Fruit fly (Drosophila melanogaster) whole organism, larva: ENCODE measurements around the gene CG13700.

Source experiments
- noc ChIP-seq: fragments of 200-800 bp; sonication (Bioruptor generic); optimal IDR thresholded peaks from 3 replicates; lab custom pipeline; 2019; ENCODE audit warnings: missing biosample characterization, mild to moderate bottlenecking, missing genetic modification characterization, moderate library complexity

Gene CG13700

dm6 chr3L:18276602-18277001 lies 24.5 kb downstream of the CG13700 start:
- no peak for TF ChIP-seq noc (tag; lab: Kevin White, UChicago)

dm6 chr3L:18275888-18276287 lies 25.2 kb downstream of the CG13700 start:
- no peak for TF ChIP-seq noc (tag; lab: Kevin White, UChicago)

DNA sequence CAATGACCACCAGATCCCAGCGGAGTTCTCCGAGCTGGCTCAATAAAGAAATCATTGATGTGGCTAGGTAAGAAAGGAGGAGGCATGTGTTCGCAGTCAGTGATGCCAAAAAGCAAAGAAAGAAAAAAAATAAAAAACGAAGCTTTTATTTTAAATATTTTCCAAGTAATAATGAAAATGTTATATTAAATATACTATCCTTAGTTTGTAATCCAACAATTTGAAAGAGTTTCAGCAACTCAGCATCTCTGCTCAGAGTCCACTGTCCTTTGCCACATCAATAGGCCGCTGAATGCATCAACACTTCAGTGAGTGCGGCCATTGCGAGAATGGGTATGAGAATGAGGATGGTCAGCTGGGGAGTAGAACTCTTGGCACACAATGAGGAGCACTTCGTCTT lies 26.9 kb downstream of the CG13700 start:
- no peak for TF ChIP-seq noc (tag; lab: Kevin White, UChicago)

- no peak for TF ChIP-seq noc (tag; lab: Kevin White, UChicago)
Observed at dm6 chr3L:18273121-18273520, 27.9 kb downstream of the CG13700 start.

dm6 chr3L:18272321-18273054 lies 28.6 kb downstream of the CG13700 start:
- TF ChIP-seq noc (tag; lab: Kevin White, UChicago), result no peak

dm6 chr3L:18270895-18271294 lies 30.2 kb downstream of the CG13700 start:
- TF ChIP-seq noc (tag; lab: Kevin White, UChicago), result no peak

dm6 chr3L:18268070-18268626 lies 32.9 kb downstream of the CG13700 start:
- no peak for TF ChIP-seq noc (tag; lab: Kevin White, UChicago)

DNA sequence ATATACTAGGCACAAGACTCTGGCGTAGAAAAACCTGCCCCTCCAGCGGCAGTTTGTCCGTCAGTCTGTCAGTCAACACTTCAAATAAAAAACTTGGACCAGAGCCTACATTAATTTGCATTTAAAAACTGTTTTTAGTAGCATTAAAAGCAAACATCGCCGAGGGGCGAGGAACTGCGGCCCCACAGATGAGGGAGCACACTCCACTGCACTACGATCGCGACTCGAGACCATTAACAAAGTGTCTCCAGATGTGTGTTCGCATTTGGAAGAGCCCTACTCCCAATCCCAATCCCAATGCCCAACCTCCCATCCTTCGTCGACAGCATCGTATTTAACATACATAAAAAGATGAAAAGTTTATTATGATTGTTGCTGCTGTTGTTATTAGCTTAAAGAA lies 34.6 kb downstream of the CG13700 start:
- no peak for TF ChIP-seq noc (tag; lab: Kevin White, UChicago)

- TF ChIP-seq noc (tag; lab: Kevin White, UChicago), result no peak
Observed at dm6 chr3L:18265543-18265942, 35.5 kb downstream of the CG13700 start.

DNA sequence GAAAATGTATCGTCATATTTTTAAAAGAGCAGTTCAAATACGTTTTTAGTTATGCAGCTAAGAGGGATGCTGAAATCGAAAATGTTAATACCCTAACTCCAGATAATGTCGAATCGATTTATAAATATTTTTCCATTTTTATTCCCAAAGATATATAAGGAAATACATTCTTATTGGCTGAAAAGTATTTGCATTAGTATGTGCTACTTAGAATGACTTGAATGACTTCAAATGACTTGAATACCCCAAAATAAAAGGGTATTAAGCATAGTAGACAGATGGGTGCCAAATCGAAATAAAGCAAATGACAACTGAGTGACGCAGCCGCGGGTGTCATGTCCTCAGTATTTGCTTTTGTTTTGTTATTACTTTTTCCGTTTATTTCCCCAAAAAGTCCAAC lies 42.3 kb downstream of the CG13700 start:
- no peak for TF ChIP-seq noc (tag; lab: Kevin White, UChicago)

- no peak for TF ChIP-seq noc (tag; lab: Kevin White, UChicago)
Observed at dm6 chr3L:18257001-18257400, 44.1 kb downstream of the CG13700 start.

DNA sequence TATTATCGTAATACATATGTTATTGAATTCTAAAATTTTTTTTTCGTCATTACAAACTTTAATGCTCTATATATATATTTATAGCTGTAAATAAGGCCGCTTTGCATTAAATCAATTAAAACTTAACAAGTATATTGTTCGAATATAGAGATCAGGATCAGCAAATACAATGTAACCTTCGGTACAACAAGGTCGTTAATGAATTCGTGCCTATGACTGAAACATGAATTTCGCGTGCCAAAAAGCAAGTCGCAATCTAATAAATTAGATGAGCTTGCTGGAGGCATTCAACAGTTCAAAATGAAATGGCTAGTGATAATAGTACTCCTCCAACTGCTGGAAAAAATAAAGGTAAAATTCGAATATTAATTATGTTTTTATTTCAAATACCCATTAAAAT lies 49.3 kb downstream of the CG13700 start, which contains the start of gene CheA75a:
Gene CheA75a, plus strand, starts transcription at position 301 of the 400 bp plus-strand sequence.
- TF ChIP-seq noc (tag; lab: Kevin White, UChicago), result no peak

DNA sequence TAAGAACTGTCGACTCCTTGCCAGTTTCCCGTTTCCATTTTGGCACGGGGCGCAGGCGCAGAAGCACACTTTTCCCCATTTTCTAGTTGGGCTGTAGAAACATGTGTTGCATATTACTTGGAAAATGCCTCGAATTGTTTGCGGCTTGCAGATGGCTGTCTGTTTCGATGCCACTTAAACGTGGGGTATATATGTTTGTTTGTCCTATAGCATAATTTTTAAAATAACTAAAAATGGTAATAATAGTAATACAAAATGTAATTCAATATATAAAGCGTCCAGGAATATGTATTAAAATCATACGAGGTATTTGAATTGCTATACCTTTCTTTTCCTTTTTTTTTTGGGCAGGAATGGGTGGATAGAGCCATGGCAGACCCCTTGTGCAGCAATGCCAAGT lies 50.4 kb downstream of the CG13700 start:
- no peak for TF ChIP-seq noc (tag; lab: Kevin White, UChicago)

dm6 chr3L:18248815-18249214 lies 52.2 kb downstream of the CG13700 start:
- no peak for TF ChIP-seq noc (tag; lab: Kevin White, UChicago)
